Worm (Caenorhabditis elegans): ENCODE results near the gene fipr-2.

ce11 chrV:12371386-12371785 lies 6.2 kb downstream of the fipr-2 start, which contains the start of gene F23H12.7:
- TF ChIP-seq him-1 (tag; optimal IDR thresholded peaks at IDR 0.05), result no peak
- no peak for TF ChIP-seq W03F9.2 (tag; optimal IDR thresholded peaks at IDR 0.05)
